Worm (Caenorhabditis elegans) whole organism, L3 larva: ENCODE data around the gene nlt-1.

ENCODE experiments used
- R02D3.7 ChIP-seq: fragments of 150-350 bp; optimal IDR thresholded peaks from 2 replicates; lab custom pipeline; 2014; ENCODE audit warnings: missing biosample characterization, missing genetic modification characterization
- aly-2 ChIP-seq: fragments of 150-350 bp; optimal IDR thresholded peaks from 2 replicates; lab custom pipeline; 2014; ENCODE audit warnings: missing biosample characterization, missing genetic modification characterization
- ama-1 ChIP-seq: fragments of 150-350 bp; optimal IDR thresholded peaks from 2 replicates; lab custom pipeline; 2018
- ceh-16 ChIP-seq: sonication (generic microtip); optimal IDR thresholded peaks from 2 replicates; lab custom pipeline; 2017; ENCODE audit warnings: missing biosample characterization, missing genetic modification characterization
- ceh-28 ChIP-seq: fragments of 150-350 bp; optimal IDR thresholded peaks from 2 replicates; lab custom pipeline; 2014; ENCODE audit warnings: missing biosample characterization, missing genetic modification reagents, missing genetic modification characterization
- ceh-82 ChIP-seq: fragments of 150-350 bp; optimal IDR thresholded peaks from 2 replicates; lab custom pipeline; 2014; ENCODE audit warnings: missing biosample characterization, missing genetic modification characterization
- ceh-9 ChIP-seq: sonication (generic microtip); optimal IDR thresholded peaks from 2 replicates; lab custom pipeline; 2018; ENCODE audit warnings: missing biosample characterization, missing genetic modification characterization
- daf-12 ChIP-seq: fragments of 150-350 bp; optimal IDR thresholded peaks from 2 replicates; lab custom pipeline; 2014; ENCODE audit warnings: missing biosample characterization, missing genetic modification reagents, missing genetic modification characterization
- egl-27 ChIP-seq: sonication (generic microtip); optimal IDR thresholded peaks from 4 replicates; lab custom pipeline; 2017; ENCODE audit warnings: missing biosample characterization, missing genetic modification reagents, missing genetic modification characterization
- egl-5 ChIP-seq: fragments of 150-350 bp; optimal IDR thresholded peaks from 2 replicates; lab custom pipeline; 2017; ENCODE audit warnings: missing biosample characterization, missing genetic modification reagents, missing genetic modification characterization, inconsistent platforms
- elt-1 ChIP-seq: fragments of 150-350 bp; optimal IDR thresholded peaks from 2 replicates; lab custom pipeline; 2014; ENCODE audit warnings: missing biosample characterization, missing genetic modification characterization
- elt-2 ChIP-seq: sonication (generic microtip); optimal IDR thresholded peaks from 2 replicates; lab custom pipeline; 2016; ENCODE audit warnings: missing genetic modification reagents, mild to moderate bottlenecking, missing genetic modification characterization, missing compliant biosample characterization
- elt-3 ChIP-seq, 3 experiments: fragments of 150-350 bp in 1 of 3; sonication (generic microtip) in 2 of 3; optimal IDR thresholded peaks; 2 replicates in 2 of 3; 4 replicates in 1 of 3; lab custom pipeline; 2014 to 2017; ENCODE audit warnings: missing biosample characterization in 3 of 3, missing genetic modification characterization in 3 of 3
- eor-1 ChIP-seq, 2 experiments: fragments of 150-350 bp; optimal IDR thresholded peaks; 2 replicates each; lab custom pipeline; 2014 to 2018; ENCODE audit warnings: missing biosample characterization in 2 of 2, missing genetic modification characterization in 2 of 2
- fkh-10 ChIP-seq: sonication (generic microtip); optimal IDR thresholded peaks from 2 replicates; lab custom pipeline; 2017; ENCODE audit warnings: missing biosample characterization, missing genetic modification reagents, missing genetic modification characterization
- fkh-2 ChIP-seq: fragments of 150-350 bp; optimal IDR thresholded peaks from 2 replicates; lab custom pipeline; 2014; ENCODE audit warnings: missing biosample characterization, missing genetic modification reagents, missing genetic modification characterization
- fos-1 ChIP-seq: fragments of 150-350 bp; optimal IDR thresholded peaks from 2 replicates; lab custom pipeline; 2014; ENCODE audit warnings: missing biosample characterization, missing genetic modification characterization
- lin-39 ChIP-seq: fragments of 150-350 bp; optimal IDR thresholded peaks from 2 replicates; lab custom pipeline; 2018; ENCODE audit warnings: missing biosample characterization, missing genetic modification reagents, missing genetic modification characterization
- mml-1 ChIP-seq: fragments of 150-350 bp; sonication (generic microtip); optimal IDR thresholded peaks from 3 replicates; lab custom pipeline; 2014; ENCODE audit warnings: missing biosample characterization, missing genetic modification characterization
- nfya-1 ChIP-seq: sonication (generic microtip); optimal IDR thresholded peaks from 2 replicates; lab custom pipeline; 2017; ENCODE audit warnings: missing genetic modification characterization, mild to moderate bottlenecking, missing compliant biosample characterization, antibody characterized with exemption, moderate library complexity; ENCODE audit not compliant: insufficient read depth
- nhr-11 ChIP-seq: fragments of 150-350 bp; optimal IDR thresholded peaks from 2 replicates; lab custom pipeline; 2014; ENCODE audit warnings: missing biosample characterization, missing genetic modification characterization
- nhr-12 ChIP-seq: fragments of 150-350 bp; optimal IDR thresholded peaks from 2 replicates; lab custom pipeline; 2014; ENCODE audit warnings: missing biosample characterization, missing genetic modification characterization
- nhr-237 ChIP-seq: fragments of 150-350 bp; optimal IDR thresholded peaks from 2 replicates; lab custom pipeline; 2014; ENCODE audit warnings: missing biosample characterization, missing genetic modification characterization
- nhr-67 ChIP-seq: fragments of 150-350 bp; optimal IDR thresholded peaks from 2 replicates; lab custom pipeline; 2014; ENCODE audit warnings: missing biosample characterization, missing genetic modification characterization
- nhr-76 ChIP-seq: fragments of 150-350 bp; sonication (generic microtip); optimal IDR thresholded peaks from 5 replicates; lab custom pipeline; 2014; ENCODE audit warnings: missing biosample characterization, missing genetic modification characterization
- nhr-77 ChIP-seq: fragments of 150-350 bp; optimal IDR thresholded peaks from 2 replicates; lab custom pipeline; 2014; ENCODE audit warnings: missing biosample characterization, missing genetic modification characterization
- pha-4 ChIP-seq: fragments of 150-350 bp; optimal IDR thresholded peaks from 2 replicates; lab custom pipeline; 2014; ENCODE audit warnings: missing biosample characterization, missing genetic modification reagents, missing genetic modification characterization
- pqm-1 ChIP-seq: fragments of 150-350 bp; optimal IDR thresholded peaks from 2 replicates; lab custom pipeline; 2017; ENCODE audit warnings: missing biosample characterization, missing genetic modification characterization, inconsistent platforms
- sea-2 ChIP-seq: fragments of 150-350 bp; sonication (generic microtip); optimal IDR thresholded peaks from 4 replicates; lab custom pipeline; 2014; ENCODE audit warnings: missing biosample characterization, missing genetic modification reagents, missing genetic modification characterization
- skn-1 ChIP-seq: fragments of 150-350 bp; optimal IDR thresholded peaks from 2 replicates; lab custom pipeline; 2014; ENCODE audit warnings: missing biosample characterization, missing genetic modification characterization
- snpc-4 ChIP-seq: fragments of 150-350 bp; optimal IDR thresholded peaks from 2 replicates; lab custom pipeline; 2014; ENCODE audit warnings: missing biosample characterization, missing genetic modification characterization
- tbx-2 ChIP-seq: sonication (generic microtip); optimal IDR thresholded peaks from 2 replicates; lab custom pipeline; 2016; ENCODE audit warnings: mild to moderate bottlenecking, missing genetic modification characterization, missing compliant biosample characterization
- unc-39 ChIP-seq: sonication (generic microtip); optimal IDR thresholded peaks from 4 replicates; lab custom pipeline; 2017; ENCODE audit warnings: missing biosample characterization, missing genetic modification characterization
- zag-1 ChIP-seq: fragments of 150-350 bp; optimal IDR thresholded peaks from 2 replicates; lab custom pipeline; 2014; ENCODE audit warnings: missing biosample characterization, missing genetic modification characterization
- ztf-11 ChIP-seq: fragments of 150-350 bp; optimal IDR thresholded peaks from 2 replicates; lab custom pipeline; 2014; ENCODE audit warnings: missing biosample characterization, missing genetic modification characterization
- ztf-4 ChIP-seq: fragments of 150-350 bp; optimal IDR thresholded peaks from 2 replicates; lab custom pipeline; 2014; ENCODE audit warnings: missing biosample characterization, missing genetic modification characterization

nlt-1 gene

ce11 chrII:9994679-9995078 lies 6.3 kb downstream of the nlt-1 start:
- TF ChIP-seq daf-12 (tag; lab: Kevin White, UChicago) (no peak), egl-5 (tag; lab: Kevin White, UChicago) (no peak), pqm-1 (tag; lab: Kevin White, UChicago) (no peak), egl-27 (tag; lab: Kevin White, UChicago) (no peak), nhr-77 (tag; lab: Kevin White, UChicago) (no peak), ceh-82 (tag; lab: Kevin White, UChicago) (no peak), unc-39 (tag; lab: Kevin White, UChicago) (no peak), lin-39 (tag; lab: Kevin White, UChicago) (no peak), nhr-237 (tag; lab: Kevin White, UChicago) (no peak), ama-1 (no peak), aly-2 (tag; lab: Kevin White, UChicago) (no peak), ceh-9 (no peak), ztf-4 (tag; lab: Kevin White, UChicago) (no peak), elt-2 (tag; lab: Kevin White, UChicago) (no peak)
- TF ChIP-seq, all 47 proteins: peak for 0

- no peak for TF ChIP-seq tbx-2 (tag; lab: Kevin White, UChicago)
- peak; percentile 12 for TF ChIP-seq fkh-10 (GFP tag; lab: Kevin White, UChicago)
These were observed 8.5 kb downstream of the nlt-1 start for ce11 chrII:9992474-9992873.

- TF ChIP-seq zag-1, result no peak
- no peak for TF ChIP-seq nhr-67
- TF ChIP-seq ceh-82 (tag; lab: Kevin White, UChicago), result no peak
- no peak for TF ChIP-seq eor-1 (tag; optimal IDR thresholded peaks at IDR 0.05; lab: Kevin White, UChicago)
- no peak for TF ChIP-seq egl-27 (tag; lab: Kevin White, UChicago)
- no peak for TF ChIP-seq snpc-4 (tag; lab: Kevin White, UChicago)
- TF ChIP-seq skn-1 (tag; lab: Kevin White, UChicago), result no peak
- no peak for TF ChIP-seq pqm-1 (tag; lab: Kevin White, UChicago)
- TF ChIP-seq, all 47 proteins: peak for 0
These were observed 10.1 kb downstream of the nlt-1 start, which contains the start of gene lec-3 for ce11 chrII:9990812-9991211. Gene lec-3, plus strand, starts transcription at chrII:9991112.

ce11 chrII:9989533-9989932 lies 11.4 kb downstream of the nlt-1 start:
- TF ChIP-seq ceh-82 (tag; lab: Kevin White, UChicago) (no peak), sea-2 (no peak), eor-1 (tag; optimal IDR thresholded peaks at IDR 0.05; lab: Kevin White, UChicago) (no peak), nhr-76 (tag; lab: Kevin White, UChicago) (no peak), nfya-1 (tag; lab: Kevin White, UChicago) (no peak), fkh-2 (tag; lab: Kevin White, UChicago) (no peak), elt-1 (tag; lab: Kevin White, UChicago) (no peak), elt-2 (tag; lab: Kevin White, UChicago) (no peak), nhr-11 (no peak), daf-12 (tag; lab: Kevin White, UChicago) (no peak), ceh-28 (tag; lab: Kevin White, UChicago) (no peak), elt-3 (tag; optimal IDR thresholded peaks at IDR 0.05; lab: Kevin White, UChicago) (no peak), aly-2 (tag; lab: Kevin White, UChicago) (no peak), nhr-12 (no peak), mml-1 (no peak), nhr-77 (tag; lab: Kevin White, UChicago) (no peak), ztf-4 (tag; lab: Kevin White, UChicago) (no peak), pha-4 (tag; lab: Kevin White, UChicago) (no peak), nhr-67 (no peak), nhr-237 (tag; lab: Kevin White, UChicago) (no peak)

DNA sequence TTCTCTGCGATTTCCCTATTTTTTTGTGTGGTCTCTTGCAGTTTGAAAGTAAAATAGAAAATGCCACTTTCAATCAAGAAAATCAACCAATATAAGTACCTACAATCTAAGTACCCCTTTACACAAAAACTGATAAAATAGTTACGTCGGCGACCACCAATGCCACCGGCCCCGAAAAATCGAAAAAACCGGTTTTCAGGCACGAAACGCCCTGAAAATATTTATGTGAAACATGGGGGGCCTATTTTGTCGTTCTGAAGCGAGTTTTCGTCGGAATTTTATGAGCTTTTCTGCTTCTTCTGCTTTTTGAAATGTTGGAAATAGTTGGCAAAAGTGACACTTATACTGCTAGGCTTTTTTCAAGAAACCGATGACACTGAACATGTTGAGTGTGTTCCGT lies 12.3 kb downstream of the nlt-1 start:
- TF ChIP-seq tbx-2 (tag; lab: Kevin White, UChicago), result no peak
- TF ChIP-seq aly-2 (tag; lab: Kevin White, UChicago), result no peak
- TF ChIP-seq ceh-82 (tag; lab: Kevin White, UChicago), result no peak
- no peak for TF ChIP-seq eor-1 (tag; optimal IDR thresholded peaks at IDR 0.05; lab: Kevin White, UChicago)
- no peak for TF ChIP-seq nfya-1 (tag; lab: Kevin White, UChicago)
- no peak for TF ChIP-seq ceh-16 (tag; lab: Kevin White, UChicago)
- TF ChIP-seq nhr-12, result no peak
- no peak for TF ChIP-seq ama-1
- no peak for TF ChIP-seq elt-3 (tag; optimal IDR thresholded peaks at IDR 0.05; lab: Kevin White, UChicago)
- no peak for TF ChIP-seq ztf-11 (tag; lab: Kevin White, UChicago)
- TF ChIP-seq mml-1, result no peak
- no peak for TF ChIP-seq fos-1 (tag; lab: Kevin White, UChicago)
- no peak for TF ChIP-seq ztf-4 (tag; lab: Kevin White, UChicago)
- TF ChIP-seq fkh-10 (GFP tag; lab: Kevin White, UChicago), result no peak
- no peak for TF ChIP-seq zag-1
- no peak for TF ChIP-seq nhr-237 (tag; lab: Kevin White, UChicago)
- no peak for TF ChIP-seq ceh-9
- TF ChIP-seq R02D3.7 (tag; lab: Kevin White, UChicago), result no peak
- no peak for TF ChIP-seq elt-2 (tag; lab: Kevin White, UChicago)
- TF ChIP-seq, all 47 proteins: peak for 0
